Worm (Caenorhabditis elegans) whole organism, early embryonic: ENCODE results near the gene H01M10.1.

ENCODE experiments used
- aly-1 ChIP-seq: sonication (generic microtip); optimal IDR thresholded peaks from 2 replicates; lab custom pipeline; 2016; ENCODE audit warnings: missing genetic modification characterization, missing compliant biosample characterization
- ama-1 ChIP-seq: fragments of 150-350 bp; optimal IDR thresholded peaks from 2 replicates; lab custom pipeline; 2014
- ets-7 ChIP-seq: sonication (generic microtip); optimal IDR thresholded peaks from 2 replicates; lab custom pipeline; 2016; ENCODE audit warnings: missing genotype, missing genetic modification characterization, missing compliant biosample characterization
- flt-1 ChIP-seq: fragments of 200-800 bp; sonication (Bioruptor generic); IDR thresholded peaks from 2 replicates; pipeline ENCODE4 v1.3.6; 2022; ENCODE audit warnings: missing genetic modification characterization, missing compliant biosample characterization
- hmbx-1 ChIP-seq: sonication (generic microtip); optimal IDR thresholded peaks from 2 replicates; lab custom pipeline; 2016; ENCODE audit warnings: mild to moderate bottlenecking, missing genetic modification characterization, missing compliant biosample characterization
- hnd-1 ChIP-seq: sonication (generic microtip); optimal IDR thresholded peaks from 2 replicates; lab custom pipeline; 2016; ENCODE audit warnings: missing genetic modification characterization, missing compliant biosample characterization
- scrt-1 ChIP-seq: fragments of 200-800 bp; sonication (Bioruptor generic); IDR thresholded peaks from 2 replicates; pipeline ENCODE4 v1.3.6; 2022; ENCODE audit warnings: missing genetic modification characterization, missing compliant biosample characterization
- tbx-11 ChIP-seq: fragments of 200-800 bp; sonication (Bioruptor generic); IDR thresholded peaks from 2 replicates; pipeline ENCODE4 v1.3.6; 2022; ENCODE audit warnings: missing genetic modification characterization, missing compliant biosample characterization
- tra-4 ChIP-seq: sonication (generic microtip); optimal IDR thresholded peaks from 2 replicates; lab custom pipeline; 2017; ENCODE audit warnings: missing genetic modification characterization, missing compliant biosample characterization

DNA sequence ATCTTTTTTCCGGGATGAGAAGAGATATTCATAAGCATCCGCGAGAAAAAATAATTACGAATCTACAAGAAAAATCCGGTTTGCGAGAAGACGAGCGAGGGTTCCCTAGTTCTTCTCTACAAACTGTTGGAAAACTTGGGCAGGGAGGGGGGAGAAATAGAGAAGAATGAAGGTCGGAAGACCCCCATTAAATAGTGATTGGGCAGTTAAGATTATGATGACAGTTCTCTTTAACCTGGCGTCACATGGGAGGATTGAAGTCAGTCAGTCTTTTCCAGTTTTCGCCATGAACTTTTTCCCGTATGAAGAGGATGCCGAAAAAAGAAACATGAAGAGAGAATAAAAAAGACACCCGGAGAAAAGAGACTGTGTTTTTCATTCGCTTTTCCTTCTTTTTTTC is 10.4 kb upstream of the H01M10.1 start:
- TF ChIP-seq aly-1 (no peak), flt-1 (GFP tag; lab: Robert Waterston, UW) (no peak), hmbx-1 (no peak), ets-7 (tag; lab: Kevin White, UChicago) (no peak), tra-4 (tag; lab: Kevin White, UChicago) (no peak), ama-1 (lab: Kevin White, UChicago) (no peak), hnd-1 (tag; lab: Kevin White, UChicago) (no peak), tbx-11 (GFP tag; lab: Robert Waterston, UW) (no peak), scrt-1 (GFP tag; lab: Robert Waterston, UW) (no peak)
